Fruit fly (Drosophila melanogaster): ENCODE measurements around the gene CG11360.

CG11360 gene

dm6 chr4:659884-660846 is 10.8 kb upstream of the CG11360 start, which contains the start of gene gw (continued):
- TF ChIP-seq Antp (GFP tag; optimal IDR thresholded peaks at IDR 0.05) (peak; percentile 76), scrt (GFP tag; optimal IDR thresholded peaks at IDR 0.05) (no peak), CG12744 (GFP tag; optimal IDR thresholded peaks at IDR 0.05) (peak; percentile 60), usp (GFP tag; optimal IDR thresholded peaks at IDR 0.05) (no peak), CoRest (tag; optimal IDR thresholded peaks at IDR 0.05) (peak; percentile 40), fd3F (GFP tag; optimal IDR thresholded peaks at IDR 0.05) (peak; percentile 78), nerfin-2 (GFP tag; IDR thresholded peaks at IDR 0.05; ENCODE audit: partially characterized antibody) (peak; percentile 53; the same call in 1 of the 2 replicates), CG4730 (GFP tag; IDR thresholded peaks at IDR 0.05) (no peak), Xbp1 (GFP tag; optimal IDR thresholded peaks at IDR 0.05) (peak; percentile 82), HLH3B (GFP tag; IDR thresholded peaks at IDR 0.05) (peak; percentile 68; the same call in 1 of the 2 replicates), chn (GFP tag; optimal IDR thresholded peaks at IDR 0.05) (peak; percentile 79), disco-r (GFP tag; optimal IDR thresholded peaks at IDR 0.05) (peak; percentile 61), CG8944 (GFP tag; optimal IDR thresholded peaks at IDR 0.05) (peak; percentile 73), insv (GFP tag; optimal IDR thresholded peaks at IDR 0.05) (peak in 1 of 2 experiments; percentile 72), CG2202 (tag; optimal IDR thresholded peaks at IDR 0.05) (peak; percentile 64), Dip2 (GFP tag; IDR thresholded peaks at IDR 0.05) (no peak), CG17568 (GFP tag; optimal IDR thresholded peaks at IDR 0.05) (peak; percentile 66), Poxn (GFP tag; IDR thresholded peaks at IDR 0.05) (no peak), abd-A (tag; optimal IDR thresholded peaks at IDR 0.05) (no peak), Hey (tag; optimal IDR thresholded peaks at IDR 0.05) (no peak), CG1024 (GFP tag; IDR thresholded peaks at IDR 0.05) (peak; percentile 99), CG7745 (tag; optimal IDR thresholded peaks at IDR 0.05) (peak; percentile 14), CG6689 (GFP tag; IDR thresholded peaks at IDR 0.05) (peak; percentile 80; the same call in 1 of the 2 replicates), vnd (GFP tag; IDR thresholded peaks at IDR 0.05; ENCODE audit: partially characterized antibody) (peak; percentile 48; the same call in 2 of the 3 replicates), YL-1 (GFP tag; optimal IDR thresholded peaks at IDR 0.05) (peak; percentile 93), cg (GFP tag; optimal IDR thresholded peaks at IDR 0.05) (peak; percentile 71), CG3407 (GFP tag; optimal IDR thresholded peaks at IDR 0.05) (peak; percentile 69), fd102C (GFP tag; optimal IDR thresholded peaks at IDR 0.05) (no peak), az2 (GFP tag; optimal IDR thresholded peaks at IDR 0.05) (peak; percentile 73), knrl (GFP tag; IDR thresholded peaks at IDR 0.05; ENCODE audit: partially characterized antibody) (peak; percentile 76), pros (GFP tag; optimal IDR thresholded peaks at IDR 0.05) (no peak), her (GFP tag; optimal IDR thresholded peaks at IDR 0.05) (peak; percentile 52), CG9797 (GFP tag; optimal IDR thresholded peaks at IDR 0.05) (no peak), CG8359 (GFP tag; optimal IDR thresholded peaks at IDR 0.05; ENCODE audit: borderline replicate concordance) (peak; percentile 11), CG12299 (tag; optimal IDR thresholded peaks at IDR 0.05) (peak; percentile 76), ken (GFP tag; IDR thresholded peaks at IDR 0.05) (no peak; the same call in 2 of the 3 replicates), CG42726 (GFP tag; IDR thresholded peaks at IDR 0.05; ENCODE audit: partially characterized antibody) (no peak; the same call in 1 of the 2 replicates), bbx (GFP tag; IDR thresholded peaks at IDR 0.05; ENCODE audit: partially characterized antibody) (peak; percentile 70), ranshi (GFP tag; IDR thresholded peaks at IDR 0.05) (no peak; the same call in 1 of the 2 replicates), CG5245 (GFP tag; optimal IDR thresholded peaks at IDR 0.05) (peak; percentile 60), CG7987 (GFP tag; optimal IDR thresholded peaks at IDR 0.05) (peak; percentile 45), nerfin-1 (tag; optimal IDR thresholded peaks at IDR 0.05) (peak; percentile 64), CG10209 (GFP tag; optimal IDR thresholded peaks at IDR 0.05) (peak; percentile 75), CG8924 (tag; optimal IDR thresholded peaks at IDR 0.05) (peak; percentile 82), CG11696 (GFP tag; IDR thresholded peaks at IDR 0.05) (no peak), pnt (GFP tag; optimal IDR thresholded peaks at IDR 0.05) (peak; percentile 63), CG1529 (GFP tag; optimal IDR thresholded peaks at IDR 0.05) (peak; percentile 78)
